Fruit fly (Drosophila melanogaster) whole organism, adult: ENCODE measurements around the gene CG31198.

Experiments
- CG12768 ChIP-seq: fragments of 200-800 bp; sonication (Bioruptor generic); optimal IDR thresholded peaks from 2 replicates; lab custom pipeline; 2017; ENCODE audit warnings: missing biosample characterization, missing genetic modification characterization, mild to moderate bottlenecking, moderate library complexity, missing genetic modification reagents
- CG1620 ChIP-seq: fragments of 200-800 bp; sonication (Bioruptor generic); optimal IDR thresholded peaks from 2 replicates; lab custom pipeline; 2016; ENCODE audit warnings: missing biosample characterization, missing genetic modification characterization
- CG33017 ChIP-seq: fragments of 200-800 bp; sonication (Bioruptor generic); optimal IDR thresholded peaks from 2 replicates; lab custom pipeline; 2018; ENCODE audit warnings: missing biosample characterization, mild to moderate bottlenecking, missing genetic modification characterization, moderate library complexity
- CG5204 ChIP-seq: fragments of 200-800 bp; sonication (Bioruptor generic); optimal IDR thresholded peaks from 2 replicates; lab custom pipeline; 2016; ENCODE audit warnings: missing biosample characterization, missing genetic modification characterization
- CG7045 ChIP-seq: fragments of 200-800 bp; sonication (Bioruptor generic); optimal IDR thresholded peaks from 2 replicates; lab custom pipeline; 2017; ENCODE audit warnings: missing biosample characterization, mild to moderate bottlenecking, missing genetic modification characterization
- Crg-1 ChIP-seq: fragments of 200-800 bp; sonication (Bioruptor generic); optimal IDR thresholded peaks from 2 replicates; lab custom pipeline; 2016; ENCODE audit warnings: missing biosample characterization, missing genetic modification characterization
- Hr96 ChIP-seq: fragments of 200-800 bp; sonication (Bioruptor generic); optimal IDR thresholded peaks from 2 replicates; lab custom pipeline; 2016; ENCODE audit warnings: missing biosample characterization, missing genetic modification characterization
- cic ChIP-seq: fragments of 200-800 bp; sonication (Bioruptor generic); optimal IDR thresholded peaks from 2 replicates; lab custom pipeline; 2017; ENCODE audit warnings: missing biosample characterization, mild to moderate bottlenecking, missing genetic modification characterization, moderate library complexity
- kay ChIP-seq: fragments of 200-800 bp; sonication (Bioruptor generic); peaks from one replicate; lab custom pipeline; 2016; ENCODE audit warnings: missing biosample characterization, missing genetic modification characterization, borderline replicate concordance
- pad ChIP-seq: fragments of 200-800 bp; sonication (Bioruptor generic); optimal IDR thresholded peaks from 3 replicates; lab custom pipeline; 2017; ENCODE audit warnings: missing biosample characterization, missing genetic modification characterization, mild to moderate bottlenecking, moderate library complexity, missing genetic modification reagents
- tj ChIP-seq: fragments of 200-800 bp; sonication (Bioruptor generic); optimal IDR thresholded peaks from 3 replicates; lab custom pipeline; 2017; ENCODE audit warnings: missing biosample characterization, mild to moderate bottlenecking, missing genetic modification characterization, moderate library complexity
- toe ChIP-seq: fragments of 200-800 bp; sonication (Bioruptor generic); optimal IDR thresholded peaks from 2 replicates; lab custom pipeline; 2016; ENCODE audit warnings: missing biosample characterization, missing genetic modification characterization

dm6 chr3R:21758145-21758856, 4.2 kb downstream of the CG31198 start, which contains the start of gene CG42335:
- TF ChIP-seq kay (GFP tag; lab: Kevin White, UChicago) (peak; percentile 56), CG1620 (GFP tag; lab: Kevin White, UChicago) (no peak), tj (GFP tag; lab: Kevin White, UChicago) (no peak), Hr96 (GFP tag; lab: Kevin White, UChicago) (no peak), cic (peak; percentile 5), pad (no peak), CG5204 (GFP tag; lab: Kevin White, UChicago) (no peak), CG33017 (tag; lab: Kevin White, UChicago) (no peak), CG7045 (no peak), Crg-1 (GFP tag; lab: Kevin White, UChicago) (no peak), CG12768 (GFP tag; lab: Kevin White, UChicago) (no peak), toe (GFP tag; lab: Kevin White, UChicago) (no peak)
